Fruit fly (Drosophila melanogaster) whole organism, embryonic: Measurements from ENCODE around the gene Doc1.

ENCODE experiments used
- CG10147 ChIP-seq: fragments of 200-800 bp; sonication (Bioruptor generic); optimal IDR thresholded peaks from 2 replicates; lab custom pipeline; 2019; ENCODE audit warnings: missing biosample characterization, mild to moderate bottlenecking, missing genetic modification characterization, moderate library complexity
- CG11456 ChIP-seq: fragments of 200-800 bp; sonication (Bioruptor generic); IDR thresholded peaks from 3 replicates; pipeline ENCODE4 v1.3.6; 2022; ENCODE audit warnings: missing biosample characterization, missing genetic modification characterization
- CG11504 ChIP-seq: fragments of 200-800 bp; sonication (Bioruptor generic); optimal IDR thresholded peaks from 3 replicates; lab custom pipeline; 2019; ENCODE audit warnings: missing biosample characterization, mild to moderate bottlenecking, missing genetic modification characterization, moderate library complexity
- CG12299 ChIP-seq: fragments of 200-800 bp; sonication (Bioruptor generic); optimal IDR thresholded peaks from 2 replicates; lab custom pipeline; 2018; ENCODE audit warnings: missing biosample characterization, mild to moderate bottlenecking, missing genetic modification characterization
- CG12391 ChIP-seq: fragments of 200-800 bp; sonication (Bioruptor generic); optimal IDR thresholded peaks from 3 replicates; lab custom pipeline; 2018; ENCODE audit warnings: missing biosample characterization, mild to moderate bottlenecking, missing genetic modification characterization, moderate library complexity
- CG14710 ChIP-seq: fragments of 200-800 bp; sonication (Bioruptor generic); optimal IDR thresholded peaks from 3 replicates; lab custom pipeline; 2019; ENCODE audit warnings: missing biosample characterization, mild to moderate bottlenecking, missing genetic modification characterization, moderate library complexity
- CG14860 ChIP-seq: fragments of 200-800 bp; sonication (Bioruptor generic); IDR thresholded peaks from 3 replicates; pipeline ENCODE4 v1.3.6; 2022; ENCODE audit warnings: missing biosample characterization, missing genetic modification characterization; ENCODE audit not compliant: partially characterized antibody
- CG15011 ChIP-seq: fragments of 200-800 bp; sonication (Bioruptor generic); optimal IDR thresholded peaks from 3 replicates; lab custom pipeline; 2018; ENCODE audit warnings: missing biosample characterization, mild to moderate bottlenecking, missing genetic modification characterization
- CG15269 ChIP-seq: fragments of 200-800 bp; sonication (Bioruptor generic); optimal IDR thresholded peaks from 2 replicates; lab custom pipeline; 2018; ENCODE audit warnings: missing biosample characterization, mild to moderate bottlenecking, missing genetic modification characterization, moderate library complexity
- CG15601 ChIP-seq: fragments of 200-800 bp; sonication (Bioruptor generic); optimal IDR thresholded peaks from 3 replicates; lab custom pipeline; 2019; ENCODE audit warnings: missing biosample characterization, mild to moderate bottlenecking, missing genetic modification characterization, moderate library complexity
- CG17359 ChIP-seq: fragments of 200-800 bp; sonication (Bioruptor generic); optimal IDR thresholded peaks from 3 replicates; lab custom pipeline; 2018; ENCODE audit warnings: missing biosample characterization, mild to moderate bottlenecking, missing genetic modification characterization, moderate library complexity
- CG18619 ChIP-seq: fragments of 200-800 bp; sonication (Bioruptor generic); optimal IDR thresholded peaks from 3 replicates; lab custom pipeline; 2017; ENCODE audit warnings: missing biosample characterization, mild to moderate bottlenecking, missing genetic modification characterization
- CG2116 ChIP-seq: fragments of 200-800 bp; sonication (Bioruptor generic); optimal IDR thresholded peaks from 3 replicates; lab custom pipeline; 2018; ENCODE audit warnings: missing biosample characterization, mild to moderate bottlenecking, missing genetic modification characterization
- CG3281 ChIP-seq: fragments of 200-800 bp; sonication (Bioruptor generic); optimal IDR thresholded peaks from 3 replicates; lab custom pipeline; 2017; ENCODE audit warnings: missing biosample characterization, mild to moderate bottlenecking, missing genetic modification characterization
- CG3838 ChIP-seq: fragments of 200-800 bp; sonication (Bioruptor generic); optimal IDR thresholded peaks from 3 replicates; lab custom pipeline; 2016; ENCODE audit warnings: missing biosample characterization, missing genetic modification characterization
- CG4617 ChIP-seq: fragments of 200-800 bp; sonication (Bioruptor generic); optimal IDR thresholded peaks from 3 replicates; lab custom pipeline; 2016; ENCODE audit warnings: missing biosample characterization, missing genetic modification characterization, borderline replicate concordance
- CG4707 ChIP-seq: fragments of 200-800 bp; sonication (Bioruptor generic); optimal IDR thresholded peaks from 2 replicates; lab custom pipeline; 2018; ENCODE audit warnings: missing biosample characterization, mild to moderate bottlenecking, missing genetic modification characterization, moderate library complexity
- CG4820 ChIP-seq: fragments of 200-800 bp; sonication (Bioruptor generic); optimal IDR thresholded peaks from 3 replicates; lab custom pipeline; 2016; ENCODE audit warnings: missing biosample characterization, missing genetic modification characterization
- CG6175 ChIP-seq: fragments of 200-800 bp; sonication (Bioruptor generic); IDR thresholded peaks from 3 replicates; pipeline ENCODE4 v1.3.6; 2022; ENCODE audit warnings: missing biosample characterization, missing genetic modification characterization
- CG6272 ChIP-seq: fragments of 200-800 bp; sonication (Bioruptor generic); IDR thresholded peaks from 2 replicates; pipeline ENCODE4 v1.3.6; 2022; ENCODE audit warnings: missing biosample characterization, missing genetic modification characterization
- CG6854 ChIP-seq: fragments of 200-800 bp; sonication (Bioruptor generic); optimal IDR thresholded peaks from 3 replicates; lab custom pipeline; 2017; ENCODE audit warnings: missing biosample characterization, mild to moderate bottlenecking, missing genetic modification characterization
- CG7987 ChIP-seq: fragments of 200-800 bp; sonication (Bioruptor generic); optimal IDR thresholded peaks from 2 replicates; lab custom pipeline; 2018; ENCODE audit warnings: missing biosample characterization, mild to moderate bottlenecking, missing genetic modification characterization, moderate library complexity
- CG8388 ChIP-seq: fragments of 200-800 bp; sonication (Bioruptor generic); optimal IDR thresholded peaks from 2 replicates; lab custom pipeline; 2019; ENCODE audit warnings: missing biosample characterization, mild to moderate bottlenecking, missing genetic modification characterization, moderate library complexity
- CG8478 ChIP-seq: fragments of >200 bp; optimal IDR thresholded peaks from 2 replicates; lab custom pipeline; 2018
- CTCF ChIP-seq: fragments of 200-800 bp; sonication (Bioruptor generic); optimal IDR thresholded peaks from 2 replicates; lab custom pipeline; 2017; ENCODE audit warnings: missing biosample characterization, mild to moderate bottlenecking, missing genetic modification characterization, moderate library complexity
- HLH3B ChIP-seq: fragments of 200-800 bp; sonication (Bioruptor generic); IDR thresholded peaks from 2 replicates; pipeline ENCODE4 v1.3.6; 2022; ENCODE audit warnings: missing biosample characterization, missing genetic modification characterization
- Lhr ChIP-seq: fragments of 200-800 bp; sonication (Bioruptor generic); optimal IDR thresholded peaks from 3 replicates; lab custom pipeline; 2017; ENCODE audit warnings: mild to moderate bottlenecking, missing biosample characterization, missing genetic modification reagents, missing genetic modification characterization
- Pdp1 ChIP-seq, 2 experiments: fragments of 200-800 bp; sonication (Bioruptor generic); optimal IDR thresholded peaks; 3 replicates each; lab custom pipeline; 2016; ENCODE audit warnings: missing biosample characterization in 2 of 2, missing genetic modification characterization in 2 of 2, mild to moderate bottlenecking in 1 of 2, moderate library complexity in 1 of 2
- Rx ChIP-seq: fragments of 200-800 bp; sonication (Bioruptor generic); IDR thresholded peaks from 2 replicates; pipeline ENCODE4 v1.3.6; 2022; ENCODE audit warnings: missing biosample characterization, missing genetic modification characterization
- YL-1 ChIP-seq: fragments of 200-800 bp; sonication (Bioruptor generic); optimal IDR thresholded peaks from 3 replicates; lab custom pipeline; 2017; ENCODE audit warnings: missing biosample characterization, mild to moderate bottlenecking, missing genetic modification characterization
- aop ChIP-seq: fragments of 200-800 bp; sonication (Bioruptor generic); IDR thresholded peaks from 2 replicates; pipeline ENCODE4 v1.3.6; 2022; ENCODE audit warnings: missing biosample characterization, missing genetic modification characterization
- ara ChIP-seq: fragments of 200-800 bp; sonication (Bioruptor generic); IDR thresholded peaks from 2 replicates; pipeline ENCODE4 v1.3.6; 2022; ENCODE audit warnings: missing biosample characterization, missing genetic modification characterization
- bcd ChIP-seq: fragments of 200-800 bp; sonication (Bioruptor generic); optimal IDR thresholded peaks from 2 replicates; lab custom pipeline; 2017; ENCODE audit warnings: missing biosample characterization, mild to moderate bottlenecking, missing genetic modification characterization
- bsh ChIP-seq, 2 experiments: fragments of 200-800 bp; sonication (Bioruptor generic); optimal IDR thresholded peaks; 2 replicates each; lab custom pipeline; 2017 to 2018; ENCODE audit warnings: mild to moderate bottlenecking in 2 of 2, missing biosample characterization in 2 of 2, missing genetic modification characterization in 2 of 2, moderate library complexity in 1 of 2
- crc ChIP-seq: fragments of 200-800 bp; sonication (Bioruptor generic); optimal IDR thresholded peaks from 2 replicates; lab custom pipeline; 2016; ENCODE audit warnings: missing biosample characterization, missing genetic modification characterization
- croc ChIP-seq: fragments of 200-800 bp; sonication (Bioruptor generic); conservative IDR thresholded peaks from 3 replicates; pipeline ENCODE4 v1.3.6; 2022; ENCODE audit warnings: missing biosample characterization, missing genetic modification characterization
- disco-r ChIP-seq: fragments of 200-800 bp; sonication (Bioruptor generic); optimal IDR thresholded peaks from 2 replicates; lab custom pipeline; 2016; ENCODE audit warnings: missing biosample characterization, missing genetic modification characterization
- ems ChIP-seq: fragments of 200-800 bp; sonication (Bioruptor generic); optimal IDR thresholded peaks from 3 replicates; lab custom pipeline; 2016; ENCODE audit warnings: missing biosample characterization, missing genetic modification characterization
- gcm ChIP-seq: fragments of 200-800 bp; sonication (Bioruptor generic); optimal IDR thresholded peaks from 2 replicates; lab custom pipeline; 2019; ENCODE audit warnings: missing biosample characterization, mild to moderate bottlenecking, missing genetic modification characterization, moderate library complexity
- ham ChIP-seq: fragments of 200-800 bp; sonication (Bioruptor generic); IDR thresholded peaks from 2 replicates; pipeline ENCODE4 v1.3.6; 2022; ENCODE audit warnings: missing biosample characterization, missing genetic modification characterization
- her ChIP-seq: fragments of 200-800 bp; sonication (Bioruptor generic); optimal IDR thresholded peaks from 2 replicates; lab custom pipeline; 2016; ENCODE audit warnings: missing biosample characterization, missing genetic modification characterization
- lmd ChIP-seq: fragments of 200-800 bp; sonication (Bioruptor generic); IDR thresholded peaks from 2 replicates; pipeline ENCODE4 v1.3.6; 2022; ENCODE audit warnings: missing biosample characterization, missing genetic modification characterization
- org-1 ChIP-seq: fragments of 200-800 bp; sonication (Bioruptor generic); optimal IDR thresholded peaks from 2 replicates; lab custom pipeline; 2017; ENCODE audit warnings: missing biosample characterization, missing genetic modification characterization
- pho ChIP-seq: fragments of 200-800 bp; sonication (Bioruptor generic); optimal IDR thresholded peaks from 2 replicates; lab custom pipeline; 2016; ENCODE audit warnings: missing biosample characterization, missing genetic modification characterization
- repo ChIP-seq: fragments of 200-800 bp; sonication (Bioruptor generic); optimal IDR thresholded peaks from 2 replicates; lab custom pipeline; 2016; ENCODE audit warnings: missing biosample characterization, missing genetic modification characterization
- sna ChIP-seq: fragments of 200-800 bp; sonication (Bioruptor generic); IDR thresholded peaks from 2 replicates; pipeline ENCODE4 v1.3.6; 2022; ENCODE audit warnings: missing biosample characterization, missing genetic modification characterization; ENCODE audit not compliant: partially characterized antibody
- sob ChIP-seq: fragments of 200-800 bp; sonication (Bioruptor generic); IDR thresholded peaks from 2 replicates; pipeline ENCODE4 v1.3.6; 2022; ENCODE audit warnings: missing biosample characterization, missing genetic modification characterization
- tap ChIP-seq: fragments of 200-800 bp; optimal IDR thresholded peaks from 3 replicates; lab custom pipeline; 2019; ENCODE audit warnings: missing biosample characterization, mild to moderate bottlenecking, missing genetic modification characterization, moderate library complexity
- tup ChIP-seq: fragments of 200-800 bp; sonication (Bioruptor generic); optimal IDR thresholded peaks from 2 replicates; lab custom pipeline; 2016; ENCODE audit warnings: missing biosample characterization, mild to moderate bottlenecking, missing genetic modification characterization, moderate library complexity
- usp ChIP-seq: fragments of >200 bp; optimal IDR thresholded peaks from 2 replicates; lab custom pipeline; 2017; ENCODE audit warnings: missing biosample characterization, missing genetic modification characterization
- wor ChIP-seq: fragments of 200-800 bp; sonication (Bioruptor generic); IDR thresholded peaks from 2 replicates; pipeline ENCODE4 v1.3.6; 2022; ENCODE audit warnings: missing biosample characterization, missing genetic modification characterization

Gene Doc1

DNA sequence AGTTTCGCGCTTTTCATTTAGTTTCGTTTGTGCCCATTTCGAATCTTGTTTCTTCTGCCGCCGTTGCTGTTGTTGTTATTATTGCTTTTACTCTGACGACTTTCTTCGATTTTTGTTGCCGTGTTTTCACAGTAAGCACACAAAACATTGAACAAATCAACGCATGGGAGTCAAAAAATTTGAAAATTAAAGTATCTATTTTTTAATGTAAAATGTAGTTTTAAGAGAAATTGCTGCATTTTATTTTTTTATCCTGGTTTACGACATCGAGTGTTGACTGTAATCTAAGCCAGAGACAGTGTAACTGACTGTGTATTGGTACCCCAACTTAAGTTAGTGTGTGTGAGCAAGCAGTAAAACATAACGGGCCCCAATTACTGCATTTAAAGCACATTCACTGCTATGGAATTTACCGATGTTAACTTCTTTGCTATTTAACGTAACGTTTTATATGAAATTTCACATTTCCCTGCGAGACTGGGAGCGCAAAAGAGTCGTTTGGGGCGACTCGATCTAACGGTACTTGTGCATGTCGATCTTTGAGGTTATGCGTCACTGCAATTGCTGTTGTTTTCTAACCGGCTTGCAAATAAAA lies 44.9 kb upstream of the Doc1 start (continued):
- TF ChIP-seq CG2116 (GFP tag; lab: Kevin White, UChicago): no peak
- TF ChIP-seq bcd: peak; percentile 38
- peak; percentile 64 for TF ChIP-seq Rx (GFP tag; lab: Robert Waterston, UW)
- peak; percentile 23 for TF ChIP-seq CG18619 (GFP tag; lab: Kevin White, UChicago)
- TF ChIP-seq wor (GFP tag; lab: Robert Waterston, UW): peak; percentile 60
- TF ChIP-seq CG15269: no peak
- TF ChIP-seq CG4707 (GFP tag; lab: Kevin White, UChicago): peak; percentile 51
- no peak for TF ChIP-seq CG3838 (GFP tag; lab: Kevin White, UChicago)
- peak; percentile 0 for TF ChIP-seq Lhr (GFP tag; lab: Kevin White, UChicago)
- TF ChIP-seq croc (GFP tag; lab: Robert Waterston, UW): peak; percentile 58
- TF ChIP-seq bsh (GFP tag; optimal IDR thresholded peaks at IDR 0.05; lab: Kevin White, UChicago): peak in 1 of 2 experiments; percentile 79
- TF ChIP-seq CG7987 (GFP tag; lab: Kevin White, UChicago): no peak
- TF ChIP-seq ham (GFP tag; lab: Robert Waterston, UW): no peak
- TF ChIP-seq CTCF (GFP tag; lab: Kevin White, UChicago): no peak
- TF ChIP-seq pho: peak; percentile 52
- no peak for TF ChIP-seq aop
- peak; percentile 72 for TF ChIP-seq HLH3B (GFP tag; lab: Robert Waterston, UW)
- peak; percentile 30 for TF ChIP-seq tup (GFP tag; lab: Kevin White, UChicago)
- no peak for TF ChIP-seq YL-1 (GFP tag; lab: Kevin White, UChicago)
- TF ChIP-seq CG10147: no peak
- TF ChIP-seq CG4820: peak; percentile 30
- peak; percentile 66 for TF ChIP-seq lmd
- TF ChIP-seq ems (GFP tag; lab: Kevin White, UChicago): peak; percentile 51
- TF ChIP-seq Pdp1 (GFP tag; optimal IDR thresholded peaks at IDR 0.05; lab: Kevin White, UChicago): peak; percentile 22 to 70
- peak; percentile 11 for TF ChIP-seq CG15011 (GFP tag; lab: Kevin White, UChicago)
- TF ChIP-seq CG11504 (tag; lab: Kevin White, UChicago): no peak
- TF ChIP-seq disco-r (GFP tag; lab: Kevin White, UChicago): no peak
- peak; percentile 80 for TF ChIP-seq ara (GFP tag; lab: Robert Waterston, UW)
- TF ChIP-seq CG12391 (tag; lab: Kevin White, UChicago): peak; percentile 75
- TF ChIP-seq CG14860: no peak
- no peak for TF ChIP-seq her (GFP tag; lab: Kevin White, UChicago)
- TF ChIP-seq CG14710: peak; percentile 49
- no peak for TF ChIP-seq gcm
- TF ChIP-seq CG8478 (lab: Kevin White, UChicago): no peak
- peak; percentile 13 for TF ChIP-seq CG4617 (GFP tag; lab: Kevin White, UChicago)
- TF ChIP-seq crc (GFP tag; lab: Kevin White, UChicago): no peak
- TF ChIP-seq CG6272 (GFP tag; lab: Robert Waterston, UW): 0 out of 2 replicates have a peak, but pooled peaks have one; percentile 42
- TF ChIP-seq CG8388 (GFP tag; lab: Kevin White, UChicago): no peak
- no peak for TF ChIP-seq tap (tag; lab: Kevin White, UChicago)
- no peak for TF ChIP-seq CG6175 (GFP tag; lab: Robert Waterston, UW)
- TF ChIP-seq usp (GFP tag; lab: Kevin White, UChicago): no peak
- TF ChIP-seq CG12299 (tag; lab: Kevin White, UChicago): no peak
- TF ChIP-seq CG11456 (GFP tag; lab: Robert Waterston, UW): peak; percentile 67; the same call in 2 of the 3 replicates
- TF ChIP-seq sna (GFP tag; lab: Robert Waterston, UW): no peak
- no peak for TF ChIP-seq CG6854
- TF ChIP-seq sob (GFP tag; lab: Robert Waterston, UW): peak; percentile 63; the same call in 1 of the 2 replicates
- peak; percentile 84 for TF ChIP-seq CG17359 (tag; lab: Kevin White, UChicago)
- TF ChIP-seq org-1: no peak
- TF ChIP-seq CG3281: no peak
- TF ChIP-seq CG15601: no peak
- TF ChIP-seq repo (GFP tag; lab: Kevin White, UChicago): no peak
